Worm (Caenorhabditis elegans) whole organism, L2 larva: ENCODE measurements around the gene K02D10.1.

Experiments
- C34F6.9 ChIP-seq: fragments of 150-350 bp; optimal IDR thresholded peaks from 2 replicates; lab custom pipeline; 2014; ENCODE audit warnings: missing biosample characterization, missing genetic modification characterization
- F13H6.1 ChIP-seq: sonication (generic microtip); optimal IDR thresholded peaks from 2 replicates; lab custom pipeline; 2016; ENCODE audit warnings: missing genetic modification characterization, missing compliant biosample characterization
- R02D3.7 ChIP-seq: fragments of 150-350 bp; optimal IDR thresholded peaks from 2 replicates; lab custom pipeline; 2014; ENCODE audit warnings: missing biosample characterization, missing genetic modification characterization
- Y55F3AM.14 ChIP-seq: fragments of 200-800 bp; sonication (Bioruptor generic); optimal IDR thresholded peaks from 2 replicates; lab custom pipeline; 2018; ENCODE audit warnings: mild to moderate bottlenecking, missing genetic modification characterization, missing compliant biosample characterization
- ZK546.5 ChIP-seq: sonication (generic microtip); optimal IDR thresholded peaks from 2 replicates; lab custom pipeline; 2017; ENCODE audit warnings: missing biosample characterization, missing genetic modification characterization
- alr-1 ChIP-seq: fragments of 150-350 bp; optimal IDR thresholded peaks from 2 replicates; lab custom pipeline; 2014; ENCODE audit warnings: missing biosample characterization, missing genetic modification characterization
- aly-2 ChIP-seq: fragments of 150-350 bp; optimal IDR thresholded peaks from 2 replicates; lab custom pipeline; 2014; ENCODE audit warnings: missing biosample characterization, missing genetic modification characterization
- ama-1 ChIP-seq: fragments of 150-350 bp; optimal IDR thresholded peaks from 2 replicates; lab custom pipeline; 2018; ENCODE audit warnings: inconsistent platforms
- blmp-1 ChIP-seq: sonication (generic microtip); optimal IDR thresholded peaks from 2 replicates; lab custom pipeline; 2017; ENCODE audit warnings: missing genetic modification characterization, mild to moderate bottlenecking, missing compliant biosample characterization, antibody characterized with exemption, moderate library complexity; ENCODE audit not compliant: insufficient read depth
- dmd-4 ChIP-seq: sonication (generic microtip); optimal IDR thresholded peaks from 2 replicates; lab custom pipeline; 2017; ENCODE audit warnings: missing biosample characterization, missing genetic modification characterization
- egl-27 ChIP-seq: sonication (generic microtip); optimal IDR thresholded peaks from 3 replicates; lab custom pipeline; 2017; ENCODE audit warnings: missing biosample characterization, missing genetic modification reagents, missing genetic modification characterization
- elt-1 ChIP-seq: fragments of 150-350 bp; optimal IDR thresholded peaks from 2 replicates; lab custom pipeline; 2014; ENCODE audit warnings: missing biosample characterization, missing genetic modification characterization
- elt-3 ChIP-seq: sonication (generic microtip); optimal IDR thresholded peaks from 2 replicates; lab custom pipeline; 2017; ENCODE audit warnings: missing biosample characterization, missing genetic modification characterization
- fos-1 ChIP-seq: fragments of 150-350 bp; optimal IDR thresholded peaks from 2 replicates; lab custom pipeline; 2014; ENCODE audit warnings: missing biosample characterization, missing genetic modification characterization
- gmeb-1 ChIP-seq: fragments of 150-350 bp; optimal IDR thresholded peaks from 2 replicates; lab custom pipeline; 2014; ENCODE audit warnings: missing biosample characterization, missing genetic modification characterization
- lin-11 ChIP-seq: fragments of 150-350 bp; sonication (generic microtip); optimal IDR thresholded peaks from 2 replicates; lab custom pipeline; 2014; ENCODE audit warnings: missing biosample characterization, missing genetic modification characterization, inconsistent platforms, mixed read lengths
- lin-13 ChIP-seq: fragments of 150-350 bp; optimal IDR thresholded peaks from 2 replicates; lab custom pipeline; 2014; ENCODE audit warnings: missing biosample characterization, missing genetic modification reagents, missing genetic modification characterization
- lin-39 ChIP-seq: fragments of 150-350 bp; optimal IDR thresholded peaks from 2 replicates; lab custom pipeline; 2014; ENCODE audit warnings: missing biosample characterization, missing genetic modification reagents, missing genetic modification characterization
- lsy-2 ChIP-seq, 2 experiments: fragments of 150-350 bp in 1 of 2; sonication (generic microtip) in 1 of 2; optimal IDR thresholded peaks; 2 replicates each; lab custom pipeline; 2014 to 2017; ENCODE audit warnings: missing biosample characterization in 2 of 2, missing genetic modification characterization in 2 of 2
- mab-5 ChIP-seq: fragments of 150-350 bp; optimal IDR thresholded peaks from 2 replicates; lab custom pipeline; 2014; ENCODE audit warnings: missing biosample characterization, missing genetic modification characterization
- mdl-1 ChIP-seq, 2 experiments: fragments of 150-350 bp in 1 of 2; sonication (generic microtip) in 1 of 2; optimal IDR thresholded peaks; 2 replicates each; lab custom pipeline; 2017; ENCODE audit warnings: missing biosample characterization in 2 of 2, missing genetic modification characterization in 2 of 2
- nhr-10 ChIP-seq: sonication (generic microtip); optimal IDR thresholded peaks from 2 replicates; lab custom pipeline; 2017; ENCODE audit warnings: missing biosample characterization, missing genetic modification characterization
- nhr-12 ChIP-seq: fragments of 150-350 bp; optimal IDR thresholded peaks from 2 replicates; lab custom pipeline; 2014; ENCODE audit warnings: missing biosample characterization, missing genetic modification characterization
- nhr-129 ChIP-seq: fragments of 150-350 bp; optimal IDR thresholded peaks from 2 replicates; lab custom pipeline; 2014; ENCODE audit warnings: missing biosample characterization, missing genetic modification characterization
- nhr-23 ChIP-seq: fragments of 150-350 bp; optimal IDR thresholded peaks from 2 replicates; lab custom pipeline; 2014; ENCODE audit warnings: missing biosample characterization, missing genetic modification reagents, missing genetic modification characterization
- nhr-237 ChIP-seq: fragments of 150-350 bp; optimal IDR thresholded peaks from 2 replicates; lab custom pipeline; 2014; ENCODE audit warnings: missing biosample characterization, missing genetic modification characterization
- nhr-25 ChIP-seq: fragments of 150-350 bp; sonication (generic microtip); optimal IDR thresholded peaks from 3 replicates; lab custom pipeline; 2014; ENCODE audit warnings: missing biosample characterization, missing genetic modification characterization
- nhr-6 ChIP-seq: fragments of 150-350 bp; optimal IDR thresholded peaks from 2 replicates; lab custom pipeline; 2014; ENCODE audit warnings: missing biosample characterization, missing genetic modification characterization
- nhr-77 ChIP-seq: fragments of 150-350 bp; optimal IDR thresholded peaks from 2 replicates; lab custom pipeline; 2014; ENCODE audit warnings: missing biosample characterization, missing genetic modification characterization
- peb-1 ChIP-seq: fragments of 150-350 bp; optimal IDR thresholded peaks from 2 replicates; lab custom pipeline; 2014; ENCODE audit warnings: missing biosample characterization, missing genetic modification characterization
- sem-4 ChIP-seq: fragments of 150-350 bp; optimal IDR thresholded peaks from 2 replicates; lab custom pipeline; 2014; ENCODE audit warnings: missing biosample characterization, missing genetic modification reagents, missing genetic modification characterization
- skn-1 ChIP-seq: sonication (generic microtip); optimal IDR thresholded peaks from 2 replicates; lab custom pipeline; 2017; ENCODE audit warnings: missing biosample characterization, missing genetic modification characterization
- sma-3 ChIP-seq: sonication (generic microtip); optimal IDR thresholded peaks from 2 replicates; lab custom pipeline; 2016; ENCODE audit warnings: missing genetic modification reagents, missing genetic modification characterization, missing compliant biosample characterization
- sma-9 ChIP-seq, 2 experiments: fragments of 150-350 bp in 1 of 2; sonication (generic microtip) in 1 of 2; optimal IDR thresholded peaks; 2 replicates each; lab custom pipeline; 2014 to 2016; ENCODE audit warnings: missing genetic modification characterization in 2 of 2, mild to moderate bottlenecking in 1 of 2, missing biosample characterization in 1 of 2, missing compliant biosample characterization in 1 of 2, missing genetic modification reagents in 1 of 2, moderate library complexity in 1 of 2
- snpc-4 ChIP-seq: fragments of 150-350 bp; optimal IDR thresholded peaks from 2 replicates; lab custom pipeline; 2014; ENCODE audit warnings: missing biosample characterization, missing genetic modification characterization
- unc-39 ChIP-seq: fragments of 150-350 bp; optimal IDR thresholded peaks from 2 replicates; lab custom pipeline; 2014; ENCODE audit warnings: missing biosample characterization, missing genetic modification characterization
- unc-55 ChIP-seq: fragments of 150-350 bp; sonication (generic microtip); optimal IDR thresholded peaks from 3 replicates; lab custom pipeline; 2014; ENCODE audit warnings: missing biosample characterization, missing genetic modification reagents, missing genetic modification characterization
- unc-62 ChIP-seq: fragments of 150-350 bp; optimal IDR thresholded peaks from 2 replicates; lab custom pipeline; 2014; ENCODE audit warnings: missing biosample characterization, missing genetic modification reagents, missing genetic modification characterization
- ztf-1 ChIP-seq: fragments of 200-800 bp; sonication (Bioruptor generic); conservative IDR thresholded peaks from 2 replicates; pipeline ENCODE4 v1.3.6; 2022; ENCODE audit warnings: missing genetic modification characterization, missing compliant biosample characterization
- ztf-11 ChIP-seq: sonication (generic microtip); optimal IDR thresholded peaks from 2 replicates; lab custom pipeline; 2017; ENCODE audit warnings: missing biosample characterization, missing genetic modification characterization

K02D10.1 gene

ce11 chrIII:8749487-8749886, 19.8 kb upstream of the K02D10.1 start, which contains the start of gene sma-2 (continued):
- no peak for TF ChIP-seq mab-5
- TF ChIP-seq snpc-4 (tag; lab: Kevin White, UChicago), result no peak
- TF ChIP-seq nhr-23 (tag; lab: Kevin White, UChicago), result no peak
- TF ChIP-seq lsy-2 (tag; optimal IDR thresholded peaks at IDR 0.05; lab: Kevin White, UChicago), result peak in 1 of 2 experiments; percentile 45

- TF ChIP-seq ztf-1 (no peak), sma-3 (GFP tag; lab: Kevin White, UChicago) (no peak), unc-39 (tag; lab: Kevin White, UChicago) (no peak), elt-1 (tag; lab: Kevin White, UChicago) (no peak), nhr-10 (tag; lab: Kevin White, UChicago) (no peak), peb-1 (tag; lab: Kevin White, UChicago) (no peak), nhr-237 (tag; lab: Kevin White, UChicago) (no peak), nhr-129 (tag; lab: Kevin White, UChicago) (no peak), C34F6.9 (no peak), nhr-25 (tag; lab: Kevin White, UChicago) (no peak), nhr-12 (tag; lab: Kevin White, UChicago) (no peak), elt-3 (tag; lab: Kevin White, UChicago) (no peak), R02D3.7 (tag; lab: Kevin White, UChicago) (no peak), lin-13 (GFP tag; lab: Kevin White, UChicago) (no peak), alr-1 (tag; lab: Kevin White, UChicago) (no peak), aly-2 (tag; lab: Kevin White, UChicago) (no peak), nhr-6 (no peak), lin-39 (tag; lab: Kevin White, UChicago) (no peak)
Measured at ce11 chrIII:8750606-8751005, 18.7 kb upstream of the K02D10.1 start, which contains the start of gene ugtp-1. Gene ugtp-1, minus strand, starts transcription at chrIII:8750706.

ce11 chrIII:8754682-8755081, 14.7 kb upstream of the K02D10.1 start, which contains the start of gene tomm-70:
Gene tomm-70, minus strand, starts transcription at chrIII:8754750.
- TF ChIP-seq R02D3.7 (tag; lab: Kevin White, UChicago), result peak; percentile 34
- no peak for TF ChIP-seq ztf-11 (tag; lab: Kevin White, UChicago)
- TF ChIP-seq lin-11 (tag; lab: Kevin White, UChicago), result no peak
- TF ChIP-seq nhr-77 (tag; lab: Kevin White, UChicago), result no peak
- TF ChIP-seq C34F6.9, result peak; percentile 36
- TF ChIP-seq nhr-129 (tag; lab: Kevin White, UChicago), result peak; percentile 30
- TF ChIP-seq elt-3 (tag; lab: Kevin White, UChicago), result no peak
- TF ChIP-seq ZK546.5 (tag; lab: Kevin White, UChicago), result no peak
- TF ChIP-seq dmd-4 (tag; lab: Kevin White, UChicago), result no peak
- no peak for TF ChIP-seq nhr-23 (tag; lab: Kevin White, UChicago)
- no peak for TF ChIP-seq sem-4 (tag; lab: Kevin White, UChicago)
- no peak for TF ChIP-seq skn-1 (tag; lab: Kevin White, UChicago)
- no peak for TF ChIP-seq fos-1 (tag; lab: Kevin White, UChicago)
- TF ChIP-seq alr-1 (tag; lab: Kevin White, UChicago), result no peak
- no peak for TF ChIP-seq mab-5
- peak; percentile 9 for TF ChIP-seq gmeb-1
- peak; percentile 31 for TF ChIP-seq unc-55 (GFP tag; lab: Kevin White, UChicago)
- TF ChIP-seq snpc-4 (tag; lab: Kevin White, UChicago), result no peak
- TF ChIP-seq elt-1 (tag; lab: Kevin White, UChicago), result no peak
- TF ChIP-seq aly-2 (tag; lab: Kevin White, UChicago), result no peak
- no peak for TF ChIP-seq nhr-237 (tag; lab: Kevin White, UChicago)
- no peak for TF ChIP-seq unc-62 (GFP tag; lab: Kevin White, UChicago)
- no peak for TF ChIP-seq F13H6.1
- no peak for TF ChIP-seq mdl-1 (tag; optimal IDR thresholded peaks at IDR 0.05; lab: Kevin White, UChicago)
- TF ChIP-seq egl-27 (tag; lab: Kevin White, UChicago), result no peak
- no peak for TF ChIP-seq nhr-12 (tag; lab: Kevin White, UChicago)
- no peak for TF ChIP-seq sma-9 (GFP tag; optimal IDR thresholded peaks at IDR 0.05; lab: Kevin White, UChicago)
- no peak for TF ChIP-seq sma-9 (tag; optimal IDR thresholded peaks at IDR 0.05; lab: Kevin White, UChicago)
- no peak for TF ChIP-seq ama-1 (lab: Kevin White, UChicago)
- TF ChIP-seq nhr-25 (tag; lab: Kevin White, UChicago), result no peak
- no peak for TF ChIP-seq Y55F3AM.14 (GFP tag; lab: Kevin White, UChicago)
- no peak for TF ChIP-seq nhr-10 (tag; lab: Kevin White, UChicago)
- no peak for TF ChIP-seq blmp-1 (tag; lab: Kevin White, UChicago)
- TF ChIP-seq lsy-2 (tag; optimal IDR thresholded peaks at IDR 0.05; lab: Kevin White, UChicago), result peak in 1 of 2 experiments; percentile 25
- no peak for TF ChIP-seq peb-1 (tag; lab: Kevin White, UChicago)
- no peak for TF ChIP-seq unc-39 (tag; lab: Kevin White, UChicago)
